Worm (Caenorhabditis elegans) whole organism, late embryonic: ENCODE results near the gene irld-4.

Experiments
- C08G9.2 ChIP-seq: sonication (generic microtip); optimal IDR thresholded peaks from 2 replicates; lab custom pipeline; 2016; ENCODE audit warnings: mild to moderate bottlenecking, missing genetic modification characterization, moderate library complexity, missing compliant biosample characterization
- F13H6.1 ChIP-seq: sonication (generic microtip); optimal IDR thresholded peaks from 2 replicates; lab custom pipeline; 2016; ENCODE audit warnings: missing genetic modification characterization, missing compliant biosample characterization
- K02D7.2 ChIP-seq: sonication (generic microtip); optimal IDR thresholded peaks from 2 replicates; lab custom pipeline; 2017; ENCODE audit warnings: mild to moderate bottlenecking, missing genetic modification characterization, missing compliant biosample characterization
- K09A11.1 ChIP-seq: sonication (generic microtip); optimal IDR thresholded peaks from 2 replicates; lab custom pipeline; 2017; ENCODE audit warnings: antibody characterized with exemption, mild to moderate bottlenecking, missing genetic modification characterization, missing compliant biosample characterization; ENCODE audit not compliant: insufficient read depth
- T23F11.4 ChIP-seq: fragments of 200-800 bp; sonication (Bioruptor generic); optimal IDR thresholded peaks from 2 replicates; lab custom pipeline; 2018; ENCODE audit warnings: mild to moderate bottlenecking, missing genetic modification characterization, missing compliant biosample characterization
- ceh-18 ChIP-seq: sonication (generic microtip); optimal IDR thresholded peaks from 2 replicates; lab custom pipeline; 2016; ENCODE audit warnings: missing genetic modification characterization, missing compliant biosample characterization
- ceh-19 ChIP-seq: fragments of 200-800 bp; sonication (Bioruptor generic); optimal IDR thresholded peaks from 2 replicates; lab custom pipeline; 2018; ENCODE audit warnings: mild to moderate bottlenecking, missing genetic modification characterization, missing compliant biosample characterization
- ceh-2 ChIP-seq: sonication (generic microtip); optimal IDR thresholded peaks from 2 replicates; lab custom pipeline; 2016; ENCODE audit warnings: missing genotype, missing genetic modification characterization, missing compliant biosample characterization
- ceh-22 ChIP-seq: sonication (generic microtip); optimal IDR thresholded peaks from 2 replicates; lab custom pipeline; 2017; ENCODE audit warnings: missing biosample characterization, missing genetic modification characterization
- ceh-31 ChIP-seq: sonication (generic microtip); optimal IDR thresholded peaks from 2 replicates; lab custom pipeline; 2016; ENCODE audit warnings: missing genetic modification characterization, missing compliant biosample characterization
- ceh-34 ChIP-seq: sonication (generic microtip); optimal IDR thresholded peaks from 2 replicates; lab custom pipeline; 2016; ENCODE audit warnings: mild to moderate bottlenecking, missing genetic modification characterization, missing compliant biosample characterization
- ceh-45 ChIP-seq: fragments of 200-800 bp; sonication (Bioruptor generic); IDR thresholded peaks from 2 replicates; pipeline ENCODE4 v1.3.6; 2022; ENCODE audit warnings: missing genetic modification reagents, missing genetic modification characterization, missing compliant biosample characterization
- ceh-48 ChIP-seq: sonication (generic microtip); optimal IDR thresholded peaks from 2 replicates; lab custom pipeline; 2016; ENCODE audit warnings: missing genetic modification characterization, inconsistent platforms, missing compliant biosample characterization
- ceh-6 ChIP-seq: fragments of 200-800 bp; sonication (Bioruptor generic); optimal IDR thresholded peaks from 2 replicates; lab custom pipeline; 2018; ENCODE audit warnings: mild to moderate bottlenecking, missing genetic modification characterization, missing compliant biosample characterization
- che-1 ChIP-seq: sonication (generic microtip); optimal IDR thresholded peaks from 2 replicates; lab custom pipeline; 2016; ENCODE audit warnings: mild to moderate bottlenecking, missing genetic modification characterization, missing compliant biosample characterization
- dmd-4 ChIP-seq: sonication (generic microtip); optimal IDR thresholded peaks from 2 replicates; lab custom pipeline; 2016; ENCODE audit warnings: borderline replicate concordance, missing genetic modification characterization, missing compliant biosample characterization
- dve-1 ChIP-seq: sonication (generic microtip); optimal IDR thresholded peaks from 2 replicates; lab custom pipeline; 2017; ENCODE audit warnings: antibody characterized with exemption, mild to moderate bottlenecking, missing genetic modification characterization, missing compliant biosample characterization
- elt-2 ChIP-seq: sonication (generic microtip); optimal IDR thresholded peaks from 2 replicates; lab custom pipeline; 2016; ENCODE audit warnings: missing genetic modification reagents, missing genetic modification characterization, missing compliant biosample characterization
- ets-4 ChIP-seq: sonication (generic microtip); optimal IDR thresholded peaks from 2 replicates; lab custom pipeline; 2016; ENCODE audit warnings: missing genetic modification characterization, missing compliant biosample characterization
- fax-1 ChIP-seq: sonication (generic microtip); optimal IDR thresholded peaks from 2 replicates; lab custom pipeline; 2016; ENCODE audit warnings: missing genotype, missing genetic modification characterization, missing compliant biosample characterization
- hlh-13 ChIP-seq: fragments of 200-800 bp; sonication (Bioruptor generic); optimal IDR thresholded peaks from 2 replicates; lab custom pipeline; 2018; ENCODE audit warnings: mild to moderate bottlenecking, missing genetic modification characterization, missing compliant biosample characterization
- hlh-30 ChIP-seq: sonication (generic microtip); optimal IDR thresholded peaks from 2 replicates; lab custom pipeline; 2017; ENCODE audit warnings: antibody characterized with exemption, missing genetic modification characterization, missing compliant biosample characterization; ENCODE audit not compliant: insufficient read depth
- hlh-6 ChIP-seq: sonication (generic microtip); optimal IDR thresholded peaks from 2 replicates; lab custom pipeline; 2016; ENCODE audit warnings: missing genotype, missing genetic modification characterization, missing compliant biosample characterization
- lim-6 ChIP-seq: sonication (generic microtip); optimal IDR thresholded peaks from 2 replicates; lab custom pipeline; 2016; ENCODE audit warnings: missing genetic modification characterization, missing compliant biosample characterization
- madf-2 ChIP-seq: sonication (generic microtip); optimal IDR thresholded peaks from 2 replicates; lab custom pipeline; 2017; ENCODE audit warnings: missing genetic modification characterization, missing compliant biosample characterization
- mec-3 ChIP-seq: sonication (generic microtip); optimal IDR thresholded peaks from 2 replicates; lab custom pipeline; 2016; ENCODE audit warnings: borderline replicate concordance, missing genetic modification characterization, missing compliant biosample characterization
- nfya-1 ChIP-seq: sonication (generic microtip); optimal IDR thresholded peaks from 2 replicates; lab custom pipeline; 2017; ENCODE audit warnings: missing genetic modification characterization, mild to moderate bottlenecking, missing compliant biosample characterization, antibody characterized with exemption, moderate library complexity
- nhr-232 ChIP-seq: sonication (generic microtip); optimal IDR thresholded peaks from 2 replicates; lab custom pipeline; 2016; ENCODE audit warnings: missing genetic modification characterization, missing compliant biosample characterization
- pat-9 ChIP-seq: fragments of 200-800 bp; sonication (Bioruptor generic); optimal IDR thresholded peaks from 2 replicates; lab custom pipeline; 2018; ENCODE audit warnings: mild to moderate bottlenecking, missing genetic modification characterization, moderate library complexity, missing compliant biosample characterization
- pax-1 ChIP-seq: fragments of 150-350 bp; optimal IDR thresholded peaks from 2 replicates; lab custom pipeline; 2014; ENCODE audit warnings: missing biosample characterization, missing genetic modification characterization
- pqm-1 ChIP-seq: sonication (generic microtip); optimal IDR thresholded peaks from 2 replicates; lab custom pipeline; 2016; ENCODE audit warnings: missing genetic modification characterization, missing compliant biosample characterization
- ref-2 ChIP-seq: sonication (generic microtip); optimal IDR thresholded peaks from 2 replicates; lab custom pipeline; 2016; ENCODE audit warnings: missing genetic modification characterization, missing compliant biosample characterization
- rnt-1 ChIP-seq: sonication (generic microtip); optimal IDR thresholded peaks from 2 replicates; lab custom pipeline; 2016; ENCODE audit warnings: missing genetic modification characterization, missing compliant biosample characterization
- sdc-2 ChIP-seq: sonication (generic microtip); optimal IDR thresholded peaks from 2 replicates; lab custom pipeline; 2016; ENCODE audit warnings: missing genotype, missing genetic modification characterization, missing compliant biosample characterization
- tbx-2 ChIP-seq: sonication (generic microtip); optimal IDR thresholded peaks from 2 replicates; lab custom pipeline; 2016; ENCODE audit warnings: missing genetic modification characterization, missing compliant biosample characterization
- unc-3 ChIP-seq, 2 experiments: fragments of 200-800 bp in 1 of 2; sonication (Bioruptor generic) in 1 of 2; sonication (generic microtip) in 1 of 2; conservative IDR thresholded peaks in 1 of 2; optimal IDR thresholded peaks in 1 of 2; 2 replicates each; pipeline versions ENCODE4 v1.3.6 to Lab custom; 2016 to 2022; ENCODE audit warnings: missing compliant biosample characterization in 2 of 2, missing genetic modification characterization in 2 of 2, missing genetic modification reagents in 1 of 2
- unc-55 ChIP-seq: sonication (generic microtip); optimal IDR thresholded peaks from 2 replicates; lab custom pipeline; 2017; ENCODE audit warnings: missing biosample characterization, missing genetic modification reagents, missing genetic modification characterization
- ztf-16 ChIP-seq: sonication (generic microtip); optimal IDR thresholded peaks from 2 replicates; lab custom pipeline; 2017; ENCODE audit warnings: missing genetic modification characterization, missing compliant biosample characterization

irld-4 gene

ce11 chrIV:14606469-14606868, 26.4 kb upstream of the irld-4 start (continued):
- TF ChIP-seq ceh-18 (tag; lab: Kevin White, UChicago) (peak; percentile 68), nhr-232 (no peak)
- TF ChIP-seq, all 69 proteins: peak for 4

- TF ChIP-seq dmd-4 (tag; lab: Kevin White, UChicago) (no peak), pat-9 (tag; lab: Kevin White, UChicago) (no peak), ztf-16 (tag; lab: Kevin White, UChicago) (no peak), C08G9.2 (no peak), hlh-30 (tag; lab: Kevin White, UChicago) (no peak), ceh-34 (no peak), ceh-45 (GFP tag; lab: Robert Waterston, UW) (no peak), ceh-19 (GFP tag; lab: Kevin White, UChicago) (no peak), madf-2 (tag; lab: Kevin White, UChicago) (no peak)
Measured at ce11 chrIV:14608605-14609004, 24.3 kb upstream of the irld-4 start.

ce11 chrIV:14609774-14610173, 23.1 kb upstream of the irld-4 start:
- TF ChIP-seq ets-4 (tag; lab: Kevin White, UChicago) (no peak), hlh-30 (tag; lab: Kevin White, UChicago) (peak; percentile 9)

- no peak for TF ChIP-seq ceh-19 (GFP tag; lab: Kevin White, UChicago)
- TF ChIP-seq ceh-18 (tag; lab: Kevin White, UChicago): peak; percentile 85
- TF ChIP-seq nhr-232: no peak
- peak; percentile 0 for TF ChIP-seq ceh-22 (tag; lab: Kevin White, UChicago)
- TF ChIP-seq elt-2: peak; percentile 50
- TF ChIP-seq hlh-6 (tag; lab: Kevin White, UChicago): no peak
- no peak for TF ChIP-seq che-1 (tag; lab: Kevin White, UChicago)
- TF ChIP-seq F13H6.1 (tag; lab: Kevin White, UChicago): no peak
- no peak for TF ChIP-seq hlh-30 (tag; lab: Kevin White, UChicago)
- no peak for TF ChIP-seq ceh-48 (tag; lab: Kevin White, UChicago)
- peak; percentile 13 for TF ChIP-seq ceh-2 (tag; lab: Kevin White, UChicago)
- no peak for TF ChIP-seq pqm-1 (tag; lab: Kevin White, UChicago)
- TF ChIP-seq lim-6 (tag; lab: Kevin White, UChicago): no peak
- peak; percentile 44 for TF ChIP-seq ceh-34
- peak; percentile 32 for TF ChIP-seq ceh-31 (tag; lab: Kevin White, UChicago)
- TF ChIP-seq tbx-2 (tag; lab: Kevin White, UChicago): peak; percentile 59
- peak; percentile 62 for TF ChIP-seq rnt-1 (tag; lab: Kevin White, UChicago)
- no peak for TF ChIP-seq ceh-6 (GFP tag; lab: Kevin White, UChicago)
- no peak for TF ChIP-seq hlh-13 (GFP tag; lab: Kevin White, UChicago)
- no peak for TF ChIP-seq T23F11.4 (GFP tag; lab: Kevin White, UChicago)
- peak; percentile 22 for TF ChIP-seq dmd-4 (tag; lab: Kevin White, UChicago)
- no peak for TF ChIP-seq unc-3 (GFP tag; conservative IDR thresholded peaks at IDR 0.05; lab: Robert Waterston, UW)
- no peak for TF ChIP-seq unc-3 (tag; optimal IDR thresholded peaks at IDR 0.05; lab: Kevin White, UChicago)
- peak; percentile 10 for TF ChIP-seq ref-2 (tag; lab: Kevin White, UChicago)
- TF ChIP-seq fax-1: no peak
- TF ChIP-seq nfya-1 (tag; lab: Kevin White, UChicago): peak; percentile 40
- TF ChIP-seq sdc-2 (tag; lab: Kevin White, UChicago): peak; percentile 11
- TF ChIP-seq K02D7.2: no peak
- TF ChIP-seq K09A11.1 (tag; lab: Kevin White, UChicago): no peak
- TF ChIP-seq pax-1 (tag; lab: Kevin White, UChicago): no peak
- TF ChIP-seq unc-55 (GFP tag; lab: Kevin White, UChicago): peak; percentile 10
- TF ChIP-seq mec-3 (tag; lab: Kevin White, UChicago): peak; percentile 41
- no peak for TF ChIP-seq dve-1 (tag; lab: Kevin White, UChicago)
Measured at ce11 chrIV:14610942-14611724, 21.8 kb upstream of the irld-4 start.
